Fruit fly (Drosophila melanogaster) whole organism, wandering third instar larva: ENCODE measurements around the gene Npc2g.
A peak's percentile ranks its signal among the peaks of the same experiment; 100 is the strongest.

Source experiments
- Abd-B ChIP-seq: fragments of >200 bp; optimal IDR thresholded peaks from 2 replicates; lab custom pipeline; 2017; ENCODE audit warnings: missing biosample characterization, missing genetic modification characterization
- CG32264 ChIP-seq: fragments of 200-800 bp; sonication (Bioruptor generic); optimal IDR thresholded peaks from 2 replicates; lab custom pipeline; 2016; ENCODE audit warnings: missing biosample characterization, missing genetic modification characterization
- CG9705 ChIP-seq: fragments of 200-800 bp; sonication (Bioruptor generic); optimal IDR thresholded peaks from 2 replicates; lab custom pipeline; 2018; ENCODE audit warnings: missing biosample characterization, mild to moderate bottlenecking, missing genetic modification characterization
- CrebA ChIP-seq: fragments of 200-800 bp; sonication (Bioruptor generic); optimal IDR thresholded peaks from 2 replicates; lab custom pipeline; 2016; ENCODE audit warnings: missing biosample characterization, mild to moderate bottlenecking, missing genetic modification characterization, borderline replicate concordance
- Dfd ChIP-seq: fragments of >200 bp; optimal IDR thresholded peaks from 2 replicates; lab custom pipeline; 2017; ENCODE audit warnings: missing biosample characterization, missing genetic modification characterization
- GATAd ChIP-seq: sonication (Bioruptor generic); optimal IDR thresholded peaks from 2 replicates; lab custom pipeline; 2016; ENCODE audit warnings: missing biosample characterization, missing genetic modification characterization
- HLH106 ChIP-seq: fragments of 200-800 bp; optimal IDR thresholded peaks from 3 replicates; lab custom pipeline; 2019; ENCODE audit warnings: missing biosample characterization, mild to moderate bottlenecking, missing genetic modification characterization, moderate library complexity
- Hnf4 ChIP-seq: fragments of 200-800 bp; sonication (Bioruptor generic); optimal IDR thresholded peaks from 2 replicates; lab custom pipeline; 2016; ENCODE audit warnings: missing biosample characterization, mild to moderate bottlenecking, missing genetic modification characterization
- Hr78 ChIP-seq: fragments of >200 bp; optimal IDR thresholded peaks from 2 replicates; lab custom pipeline; 2017; ENCODE audit warnings: missing biosample characterization, missing genetic modification characterization
- Hr83 ChIP-seq: fragments of 200-300 bp; sonication (Bioruptor generic); optimal IDR thresholded peaks from 2 replicates; lab custom pipeline; 2016; ENCODE audit warnings: missing biosample characterization, mild to moderate bottlenecking, missing genetic modification characterization, moderate library complexity; ENCODE audit not compliant: poor library complexity, severe bottlenecking
- Jra ChIP-seq: sonication (Bioruptor generic); optimal IDR thresholded peaks from 2 replicates; lab custom pipeline; 2016; ENCODE audit warnings: missing biosample characterization, missing genetic modification characterization
- Mio ChIP-seq: sonication (Bioruptor generic); optimal IDR thresholded peaks from 2 replicates; lab custom pipeline; 2016; ENCODE audit warnings: missing biosample characterization, missing genetic modification characterization
- Myc ChIP-seq: fragments of >200 bp; optimal IDR thresholded peaks from 2 replicates; lab custom pipeline; 2017
- N ChIP-seq: fragments of >200 bp; optimal IDR thresholded peaks from 2 replicates; lab custom pipeline; 2018; ENCODE audit warnings: missing biosample characterization, missing external identifiers, missing genetic modification characterization
- OdsH ChIP-seq: fragments of 200-800 bp; sonication (Bioruptor generic); optimal IDR thresholded peaks from 2 replicates; lab custom pipeline; 2016; ENCODE audit warnings: missing biosample characterization, mild to moderate bottlenecking, missing genetic modification characterization
- Rel ChIP-seq, 2 experiments: fragments of 200-800 bp; sonication (Bioruptor generic) in 1 of 2; optimal IDR thresholded peaks; 2 replicates in 1 of 2; 3 replicates in 1 of 2; lab custom pipeline; 2016 to 2019; ENCODE audit warnings: mild to moderate bottlenecking in 2 of 2, missing biosample characterization in 2 of 2, missing genetic modification characterization in 2 of 2, moderate library complexity in 1 of 2
- Sp1 ChIP-seq: fragments of 200-800 bp; sonication (Bioruptor generic); optimal IDR thresholded peaks from 3 replicates; lab custom pipeline; 2019; ENCODE audit warnings: missing biosample characterization, mild to moderate bottlenecking, missing genetic modification characterization, moderate library complexity
- br ChIP-seq: fragments of 200-800 bp; sonication (Bioruptor generic); optimal IDR thresholded peaks from 2 replicates; lab custom pipeline; 2016; ENCODE audit warnings: missing biosample characterization, missing genetic modification characterization
- brk ChIP-seq: fragments of 200-800 bp; sonication (Bioruptor generic); optimal IDR thresholded peaks from 2 replicates; lab custom pipeline; 2016; ENCODE audit warnings: missing biosample characterization, mild to moderate bottlenecking, missing genetic modification characterization
- dl ChIP-seq, 2 experiments: fragments of 175-275, 200-275 bp in 1 of 2; fragments of 200-275 bp in 1 of 2; sonication (Bioruptor generic); optimal IDR thresholded peaks; lab custom pipeline; 2018; ENCODE audit warnings: mild to moderate bottlenecking in 2 of 2, missing biosample characterization in 2 of 2, missing genetic modification characterization in 2 of 2, moderate library complexity in 2 of 2; ENCODE audit not compliant: partially characterized antibody in 2 of 2, insufficient read depth in 1 of 2
- dmrt93B ChIP-seq: fragments of 200-800 bp; sonication (Bioruptor generic); optimal IDR thresholded peaks from 2 replicates; lab custom pipeline; 2018; ENCODE audit warnings: missing biosample characterization, mild to moderate bottlenecking, missing genetic modification characterization
- dsf ChIP-seq: sonication (Bioruptor generic); optimal IDR thresholded peaks from 2 replicates; lab custom pipeline; 2016; ENCODE audit warnings: missing biosample characterization, missing genetic modification characterization, borderline replicate concordance
- ey ChIP-seq: fragments of 200-800 bp; sonication (Bioruptor generic); optimal IDR thresholded peaks from 2 replicates; lab custom pipeline; 2016; ENCODE audit warnings: missing biosample characterization, missing genetic modification characterization
- foxo ChIP-seq, 2 experiments: fragments of 200-800 bp; sonication (Bioruptor generic); optimal IDR thresholded peaks; 2 replicates in 1 of 2; 3 replicates in 1 of 2; lab custom pipeline; 2016 to 2017; ENCODE audit warnings: missing biosample characterization in 2 of 2, missing genetic modification characterization in 2 of 2
- fru ChIP-seq: fragments of 200-800 bp; sonication (Bioruptor generic); optimal IDR thresholded peaks from 3 replicates; lab custom pipeline; 2016; ENCODE audit warnings: missing biosample characterization, mild to moderate bottlenecking, missing genetic modification characterization
- h ChIP-seq: fragments of 200-800 bp; sonication (Bioruptor generic); optimal IDR thresholded peaks from 3 replicates; lab custom pipeline; 2016; ENCODE audit warnings: missing biosample characterization, mild to moderate bottlenecking, missing genetic modification characterization
- jim ChIP-seq: fragments of 175-275, 200-325 bp; sonication (Bioruptor generic); optimal IDR thresholded peaks from 2 replicates; lab custom pipeline; 2016; ENCODE audit warnings: missing biosample characterization, mild to moderate bottlenecking, missing genetic modification characterization
- lola ChIP-seq: fragments of >200 bp; optimal IDR thresholded peaks from 2 replicates; lab custom pipeline; 2017; ENCODE audit warnings: missing biosample characterization, missing genetic modification characterization
- pan ChIP-seq: fragments of >200 bp; optimal IDR thresholded peaks from 2 replicates; lab custom pipeline; 2017
- psq ChIP-seq: fragments of 200-800 bp; sonication (Bioruptor generic); optimal IDR thresholded peaks from 3 replicates; lab custom pipeline; 2017; ENCODE audit warnings: missing biosample characterization, mild to moderate bottlenecking, missing genetic modification characterization, moderate library complexity
- rgr ChIP-seq: fragments of 200-800 bp; sonication (Bioruptor generic); optimal IDR thresholded peaks from 3 replicates; lab custom pipeline; 2016; ENCODE audit warnings: missing biosample characterization, mild to moderate bottlenecking, missing genetic modification characterization
- sage ChIP-seq: fragments of 200-800 bp; sonication (Bioruptor generic); optimal IDR thresholded peaks from 2 replicates; lab custom pipeline; 2016; ENCODE audit warnings: missing biosample characterization, mild to moderate bottlenecking, missing genetic modification characterization
- sv ChIP-seq: fragments of 200-800 bp; sonication (Bioruptor generic); optimal IDR thresholded peaks from 3 replicates; lab custom pipeline; 2016; ENCODE audit warnings: missing biosample characterization, missing genetic modification characterization
- tai ChIP-seq: sonication (Bioruptor generic); optimal IDR thresholded peaks from 2 replicates; lab custom pipeline; 2016; ENCODE audit warnings: missing biosample characterization, missing genetic modification characterization
- usp ChIP-seq: fragments of >200 bp; optimal IDR thresholded peaks from 2 replicates; lab custom pipeline; 2017; ENCODE audit warnings: missing biosample characterization, missing genetic modification characterization
- woc ChIP-seq: sonication (Bioruptor generic); optimal IDR thresholded peaks from 2 replicates; lab custom pipeline; 2016; ENCODE audit warnings: missing biosample characterization, mild to moderate bottlenecking, missing genetic modification characterization

Npc2g gene

DNA sequence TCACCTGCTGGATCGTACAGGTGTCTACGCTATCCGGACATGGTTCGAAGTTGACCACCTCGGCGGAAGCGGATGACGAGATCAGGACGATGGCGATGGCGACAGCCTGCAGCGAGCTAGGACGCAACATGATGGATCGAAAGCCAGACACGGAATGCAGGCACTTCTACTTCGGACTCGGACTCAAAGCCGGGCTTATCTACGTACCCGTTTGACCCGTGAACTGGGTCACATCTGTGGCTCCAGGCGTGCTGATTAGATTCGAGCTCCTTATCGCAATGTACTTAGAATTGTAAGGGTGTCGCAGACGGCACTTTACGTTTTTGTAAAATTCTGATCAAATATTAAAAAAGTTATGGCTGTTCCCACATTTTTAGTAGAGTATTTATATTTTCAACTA, at the start of gene Npc2g:
Gene Npc2g (minus strand): TSS at position 160 of the 400 bp plus-strand sequence.
- no peak for TF ChIP-seq Mio (GFP tag; lab: Kevin White, UChicago)
- TF ChIP-seq CrebA (GFP tag; lab: Kevin White, UChicago): no peak
- TF ChIP-seq CG32264: no peak
- no peak for TF ChIP-seq OdsH (GFP tag; lab: Kevin White, UChicago)
- no peak for TF ChIP-seq rgr (GFP tag; lab: Kevin White, UChicago)
- no peak for TF ChIP-seq fru (GFP tag; lab: Kevin White, UChicago)
- no peak for TF ChIP-seq h (GFP tag; lab: Kevin White, UChicago)
- TF ChIP-seq Jra (GFP tag; lab: Kevin White, UChicago): no peak
- no peak for TF ChIP-seq dl (GFP tag; optimal IDR thresholded peaks at IDR 0.05; lab: Kevin White, UChicago; ENCODE audit: insufficient read depth in 1 of 2, partially characterized antibody in 2 of 2)
- no peak for TF ChIP-seq psq (GFP tag; lab: Kevin White, UChicago)
- no peak for TF ChIP-seq Hr78 (GFP tag; lab: Kevin White, UChicago)
- no peak for TF ChIP-seq Dfd (GFP tag; lab: Kevin White, UChicago)
- no peak for TF ChIP-seq dsf (GFP tag; lab: Kevin White, UChicago)
- no peak for TF ChIP-seq tai

DNA sequence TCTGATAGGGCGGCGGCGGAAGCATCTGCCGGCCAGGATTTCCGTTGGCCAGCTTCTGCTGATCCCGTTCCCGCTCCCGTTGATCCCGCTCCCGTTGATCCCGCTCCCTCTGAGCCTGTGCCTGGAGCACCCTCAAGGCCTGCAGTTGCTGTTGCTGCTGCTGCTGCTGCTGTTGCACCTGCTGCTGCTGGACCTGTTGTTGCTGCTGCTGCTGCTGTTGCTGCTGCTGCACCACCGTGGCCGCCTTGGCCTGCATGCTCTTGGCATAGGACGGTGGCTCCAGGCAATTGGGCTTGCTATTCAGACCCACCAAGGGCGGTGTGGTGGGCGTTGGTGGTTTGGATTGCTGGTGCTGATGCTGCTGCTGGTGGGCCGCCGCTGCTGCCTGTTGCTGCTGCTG, 47.9 kb upstream of the Npc2g start:
- TF ChIP-seq dl (GFP tag; optimal IDR thresholded peaks at IDR 0.05; lab: Kevin White, UChicago; ENCODE audit: insufficient read depth in 1 of 2, partially characterized antibody in 2 of 2) (no peak), Sp1 (GFP tag; lab: Kevin White, UChicago) (no peak), sage (GFP tag; lab: Kevin White, UChicago) (no peak), Dfd (GFP tag; lab: Kevin White, UChicago) (peak; percentile 76), woc (no peak)

DNA sequence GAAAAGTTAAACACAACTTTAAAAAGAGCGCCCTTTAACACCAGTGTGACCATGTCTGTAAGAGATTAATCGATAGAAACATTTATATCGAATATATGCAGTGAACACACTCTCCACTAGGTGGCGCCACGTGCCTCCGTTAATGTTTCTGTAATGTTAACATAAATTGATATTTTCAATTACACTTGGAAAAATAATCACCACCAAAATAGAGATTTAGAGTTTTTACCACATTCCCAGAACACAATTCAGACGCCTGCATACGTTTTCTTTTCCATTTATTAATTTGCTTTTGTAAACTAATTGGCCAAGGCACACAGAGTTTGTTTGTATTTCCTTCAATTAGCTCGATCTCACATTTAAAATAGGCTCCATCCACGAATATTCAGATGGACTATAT, 44.3 kb upstream of the Npc2g start:
- TF ChIP-seq sv (no peak), Myc (lab: Kevin White, UChicago) (no peak), Hr78 (GFP tag; lab: Kevin White, UChicago) (no peak), fru (GFP tag; lab: Kevin White, UChicago) (peak; percentile 58), foxo (GFP tag; optimal IDR thresholded peaks at IDR 0.05; lab: Kevin White, UChicago) (peak in 1 of 2 experiments; percentile 32), dmrt93B (GFP tag; lab: Kevin White, UChicago) (no peak), Rel (GFP tag; optimal IDR thresholded peaks at IDR 0.05; lab: Kevin White, UChicago) (no peak), Rel (tag; optimal IDR thresholded peaks at IDR 0.05; lab: Kevin White, UChicago) (no peak), HLH106 (tag; lab: Kevin White, UChicago) (no peak), h (GFP tag; lab: Kevin White, UChicago) (peak; percentile 46), br (GFP tag; lab: Kevin White, UChicago) (no peak), rgr (GFP tag; lab: Kevin White, UChicago) (no peak), lola (GFP tag; lab: Kevin White, UChicago) (no peak), woc (no peak), sage (GFP tag; lab: Kevin White, UChicago) (no peak), Hr83 (no peak), CrebA (GFP tag; lab: Kevin White, UChicago) (no peak), Dfd (GFP tag; lab: Kevin White, UChicago) (no peak), Abd-B (GFP tag; lab: Kevin White, UChicago) (no peak)
- TF ChIP-seq, all 38 proteins: peak for 3

DNA sequence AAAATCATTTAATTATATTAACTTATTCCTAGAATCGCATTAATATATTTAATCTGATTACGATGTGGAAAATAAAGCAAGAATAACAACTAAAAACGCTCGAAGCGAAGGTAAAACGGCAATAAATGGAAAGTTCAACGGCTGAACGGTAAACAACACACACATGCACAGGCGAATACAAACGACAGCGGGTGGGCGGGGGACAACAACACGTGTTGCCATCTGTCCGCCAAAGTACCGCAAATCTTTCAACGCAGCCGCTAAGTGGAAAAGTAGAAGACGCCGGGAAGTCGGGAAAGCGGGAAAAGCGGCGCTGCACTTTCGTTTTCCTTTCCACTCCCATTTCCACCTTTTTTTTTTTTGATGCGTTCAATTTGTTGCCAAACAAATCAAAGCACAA, 37.5 kb upstream of the Npc2g start:
- no peak for TF ChIP-seq br (GFP tag; lab: Kevin White, UChicago)
- no peak for TF ChIP-seq Rel (GFP tag; optimal IDR thresholded peaks at IDR 0.05; lab: Kevin White, UChicago)
- no peak for TF ChIP-seq Rel (tag; optimal IDR thresholded peaks at IDR 0.05; lab: Kevin White, UChicago)
- no peak for TF ChIP-seq OdsH (GFP tag; lab: Kevin White, UChicago)

DNA sequence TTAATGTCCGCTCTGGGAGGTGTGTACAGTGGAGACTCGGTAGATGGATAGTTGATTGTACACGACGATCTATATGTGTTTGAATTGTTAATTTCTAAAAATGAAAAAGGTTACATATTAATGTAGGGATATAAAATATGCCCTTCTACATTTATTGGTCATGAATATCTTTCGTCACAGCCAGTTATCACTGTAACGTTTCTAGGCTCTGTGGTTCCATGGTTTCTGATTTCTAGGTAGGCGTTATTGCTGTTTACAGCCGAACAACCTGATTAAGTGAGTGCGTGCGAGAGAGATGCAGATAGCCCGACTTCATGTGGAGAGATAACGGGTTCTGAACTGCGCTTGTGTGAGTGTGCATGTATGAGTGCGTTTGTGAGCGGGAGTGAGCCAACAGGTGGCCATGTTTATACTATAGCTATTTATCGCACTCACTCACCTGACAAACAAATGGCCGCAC, 36.6 kb upstream of the Npc2g start:
- TF ChIP-seq Jra (GFP tag; lab: Kevin White, UChicago) (peak; percentile 76), GATAd (GFP tag; lab: Kevin White, UChicago) (peak; percentile 48), Dfd (GFP tag; lab: Kevin White, UChicago) (no peak), Hnf4 (GFP tag; lab: Kevin White, UChicago) (peak; percentile 91), brk (GFP tag; lab: Kevin White, UChicago) (peak; percentile 76), CG9705 (GFP tag; lab: Kevin White, UChicago) (peak; percentile 71), tai (peak; percentile 94), Mio (GFP tag; lab: Kevin White, UChicago) (peak; percentile 43), dsf (GFP tag; lab: Kevin White, UChicago) (no peak), lola (GFP tag; lab: Kevin White, UChicago) (no peak), OdsH (GFP tag; lab: Kevin White, UChicago) (peak; percentile 92), psq (GFP tag; lab: Kevin White, UChicago) (peak; percentile 83), dl (GFP tag; optimal IDR thresholded peaks at IDR 0.05; lab: Kevin White, UChicago; ENCODE audit: insufficient read depth in 1 of 2, partially characterized antibody in 2 of 2) (peak in 1 of 2 experiments; percentile 39), dmrt93B (GFP tag; lab: Kevin White, UChicago) (peak; percentile 73), Sp1 (GFP tag; lab: Kevin White, UChicago) (peak; percentile 79), HLH106 (tag; lab: Kevin White, UChicago) (peak; percentile 89), ey (GFP tag; lab: Kevin White, UChicago) (peak; percentile 94), Myc (lab: Kevin White, UChicago) (no peak), pan (lab: Kevin White, UChicago) (no peak), jim (GFP tag; lab: Kevin White, UChicago) (no peak), sage (GFP tag; lab: Kevin White, UChicago) (peak; percentile 66), foxo (GFP tag; optimal IDR thresholded peaks at IDR 0.05; lab: Kevin White, UChicago) (peak; percentile 61 to 88), fru (GFP tag; lab: Kevin White, UChicago) (peak; percentile 88), usp (GFP tag; lab: Kevin White, UChicago) (no peak), br (GFP tag; lab: Kevin White, UChicago) (peak; percentile 91), CrebA (GFP tag; lab: Kevin White, UChicago) (no peak), N (GFP tag; lab: Kevin White, UChicago) (peak; percentile 19), Hr78 (GFP tag; lab: Kevin White, UChicago) (no peak), woc (peak; percentile 78)
